Fruit fly (Drosophila melanogaster): Measurements from ENCODE around the gene Dlg5.

DNA sequence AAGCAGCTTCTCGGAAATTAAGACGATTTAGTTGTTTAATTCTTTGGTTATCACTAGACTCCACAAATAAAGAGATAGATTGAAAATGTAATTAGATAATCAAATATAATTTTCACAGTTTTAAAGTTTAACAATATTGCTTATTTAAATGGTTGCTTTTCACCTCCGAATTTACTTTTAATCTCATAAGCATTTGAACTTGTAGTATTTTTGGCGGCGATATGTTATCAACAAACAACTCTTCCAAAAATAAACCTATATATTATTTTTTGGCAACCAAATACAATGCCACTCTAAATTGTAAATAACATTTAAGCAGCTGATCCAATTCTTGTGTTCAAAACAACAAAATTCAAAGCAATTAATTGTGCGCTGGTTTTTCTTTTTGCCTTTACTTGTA is 32.5 kb downstream of the Dlg5 start, which contains the start of the genes CG43355 and sala:
- TF ChIP-seq pan (optimal IDR thresholded peaks at IDR 0.05) (no peak), psq (optimal IDR thresholded peaks at IDR 0.05) (no peak), CG8478 (optimal IDR thresholded peaks at IDR 0.05) (no peak), usp (GFP tag; optimal IDR thresholded peaks at IDR 0.05) (no peak), Dll (optimal IDR thresholded peaks at IDR 0.05) (no peak)

All from whole organism.